Worm (Caenorhabditis elegans) whole organism, young adult: ENCODE results near the gene H06I04.6.

Source experiments
- B0336.3 ChIP-seq: fragments of 200-800 bp; sonication (Bioruptor generic); IDR thresholded peaks from 2 replicates; pipeline ENCODE4 v1.3.6; 2022; ENCODE audit warnings: missing genetic modification characterization, missing compliant biosample characterization
- C06A6.2 ChIP-seq: fragments of 200-800 bp; sonication (Bioruptor generic); conservative IDR thresholded peaks from 2 replicates; pipeline ENCODE4 v1.3.6; 2022; ENCODE audit warnings: missing genetic modification characterization, missing compliant biosample characterization
- D2030.7 ChIP-seq: fragments of 200-800 bp; sonication (Bioruptor generic); IDR thresholded peaks from 2 replicates; pipeline ENCODE4 v1.3.6; 2022; ENCODE audit warnings: missing genetic modification reagents, missing genetic modification characterization, missing compliant biosample characterization
- F49E8.2 ChIP-seq: sonication (generic microtip); optimal IDR thresholded peaks from 3 replicates; lab custom pipeline; 2017; ENCODE audit warnings: missing genetic modification characterization, mild to moderate bottlenecking, missing compliant biosample characterization, antibody characterized with exemption, moderate library complexity; ENCODE audit not compliant: insufficient read depth
- F57C9.4 ChIP-seq: sonication (generic microtip); optimal IDR thresholded peaks from 2 replicates; lab custom pipeline; 2017; ENCODE audit warnings: mild to moderate bottlenecking, missing genetic modification characterization, missing compliant biosample characterization
- Y53G8AR.9 ChIP-seq: fragments of 200-800 bp; sonication (Bioruptor generic); conservative IDR thresholded peaks from 2 replicates; pipeline ENCODE4 v1.3.6; 2022; ENCODE audit warnings: missing genetic modification reagents, missing genetic modification characterization, missing compliant biosample characterization
- Y56A3A.18 ChIP-seq: fragments of 200-800 bp; sonication (Bioruptor generic); IDR thresholded peaks from 2 replicates; pipeline ENCODE4 v1.3.6; 2022; ENCODE audit warnings: missing genetic modification reagents, missing genetic modification characterization, missing compliant biosample characterization
- Y79H2A.3 ChIP-seq: fragments of 200-800 bp; sonication (Bioruptor generic); conservative IDR thresholded peaks from 2 replicates; pipeline ENCODE4 v1.3.6; 2022; ENCODE audit warnings: missing genetic modification reagents, missing genetic modification characterization, missing compliant biosample characterization
- Y95B8A.8 ChIP-seq: fragments of 200-800 bp; sonication (Bioruptor generic); IDR thresholded peaks from 2 replicates; pipeline ENCODE4 v1.3.6; 2022; ENCODE audit warnings: missing genetic modification reagents, missing genetic modification characterization, missing compliant biosample characterization
- ama-1 ChIP-seq, 3 experiments: fragments of 150-350 bp in 1 of 3; sonication (generic microtip) in 2 of 3; optimal IDR thresholded peaks; 2 replicates each; lab custom pipeline; 2014 to 2018; ENCODE audit warnings: missing biosample characterization in 2 of 3, missing genetic modification characterization in 2 of 3, missing genetic modification reagents in 2 of 3
- atf-7 ChIP-seq: sonication (generic microtip); optimal IDR thresholded peaks from 2 replicates; lab custom pipeline; 2017; ENCODE audit warnings: mild to moderate bottlenecking, missing genetic modification characterization, missing compliant biosample characterization
- attf-6 ChIP-seq: fragments of 200-800 bp; sonication (Bioruptor generic); IDR thresholded peaks from 2 replicates; pipeline ENCODE4 v1.3.6; 2022; ENCODE audit warnings: missing genetic modification reagents, missing genetic modification characterization, missing compliant biosample characterization
- cebp-2 ChIP-seq: fragments of 200-800 bp; sonication (Bioruptor generic); IDR thresholded peaks from 2 replicates; pipeline ENCODE4 v1.3.6; 2022; ENCODE audit warnings: missing genetic modification characterization, missing compliant biosample characterization
- ceh-40 ChIP-seq: fragments of 200-800 bp; sonication (Bioruptor generic); IDR thresholded peaks from 2 replicates; pipeline ENCODE4 v1.3.6; 2022; ENCODE audit warnings: missing genetic modification characterization, missing compliant biosample characterization
- dpff-1 ChIP-seq: sonication (generic microtip); optimal IDR thresholded peaks from 2 replicates; lab custom pipeline; 2017; ENCODE audit warnings: mild to moderate bottlenecking, missing genetic modification characterization, missing compliant biosample characterization
- efl-1 ChIP-seq: fragments of 150-350 bp; optimal IDR thresholded peaks from 2 replicates; lab custom pipeline; 2014; ENCODE audit warnings: missing biosample characterization, missing genetic modification reagents, missing genetic modification characterization
- ekl-4 ChIP-seq: fragments of 200-800 bp; sonication (Bioruptor generic); IDR thresholded peaks from 2 replicates; pipeline ENCODE4 v1.3.6; 2022; ENCODE audit warnings: missing genetic modification reagents, missing genetic modification characterization, missing compliant biosample characterization
- hrde-1 ChIP-seq: sonication (generic microtip); optimal IDR thresholded peaks from 2 replicates; lab custom pipeline; 2016; ENCODE audit warnings: missing genetic modification characterization, mild to moderate bottlenecking, missing compliant biosample characterization, moderate library complexity, missing genotype, missing genetic modification reagents, borderline replicate concordance
- lag-1 ChIP-seq: fragments of 200-800 bp; sonication (Bioruptor generic); IDR thresholded peaks from 2 replicates; pipeline ENCODE4 v1.3.6; 2022; ENCODE audit warnings: missing genetic modification reagents, missing genetic modification characterization, missing compliant biosample characterization
- lin-26 ChIP-seq: fragments of 200-800 bp; sonication (Bioruptor generic); IDR thresholded peaks from 2 replicates; pipeline ENCODE4 v1.3.6; 2022; ENCODE audit warnings: missing genetic modification reagents, missing genetic modification characterization, missing compliant biosample characterization
- lin-35 ChIP-seq, 3 experiments: fragments of 150-350 bp in 2 of 3; sonication (generic microtip) in 1 of 3; optimal IDR thresholded peaks; 2 replicates each; lab custom pipeline; 2014 to 2018; ENCODE audit warnings: missing biosample characterization in 3 of 3, missing genetic modification characterization in 3 of 3, missing genetic modification reagents in 3 of 3
- lin-54 ChIP-seq: fragments of 200-800 bp; sonication (Bioruptor generic); optimal IDR thresholded peaks from 2 replicates; lab custom pipeline; 2018; ENCODE audit warnings: mild to moderate bottlenecking, missing genetic modification characterization, missing compliant biosample characterization
- lsl-1 ChIP-seq: fragments of 200-800 bp; sonication (Bioruptor generic); optimal IDR thresholded peaks from 2 replicates; lab custom pipeline; 2018; ENCODE audit warnings: mild to moderate bottlenecking, missing genetic modification characterization, moderate library complexity, missing compliant biosample characterization
- madf-6 ChIP-seq: fragments of 200-800 bp; sonication (Bioruptor generic); IDR thresholded peaks from 2 replicates; pipeline ENCODE4 v1.3.6; 2022; ENCODE audit warnings: missing genetic modification reagents, missing genetic modification characterization, missing compliant biosample characterization
- madf-8 ChIP-seq: fragments of 200-800 bp; sonication (Bioruptor generic); conservative IDR thresholded peaks from 2 replicates; pipeline ENCODE4 v1.3.6; 2022; ENCODE audit warnings: missing genetic modification reagents, missing genetic modification characterization, missing compliant biosample characterization
- mcd-1 ChIP-seq: fragments of 200-800 bp; sonication (Bioruptor generic); IDR thresholded peaks from 2 replicates; pipeline ENCODE4 v1.3.6; 2022; ENCODE audit warnings: missing genetic modification reagents, missing genetic modification characterization, missing compliant biosample characterization
- mes-4 ChIP-seq: sonication (generic microtip); optimal IDR thresholded peaks from 2 replicates; lab custom pipeline; 2016; ENCODE audit warnings: missing genotype, missing genetic modification characterization, missing compliant biosample characterization
- nfya-2 ChIP-seq: fragments of 200-800 bp; sonication (Bioruptor generic); IDR thresholded peaks from 2 replicates; pipeline ENCODE4 v1.3.6; 2022; ENCODE audit warnings: missing genetic modification reagents, missing genetic modification characterization, missing compliant biosample characterization
- rcor-1 ChIP-seq: fragments of 200-800 bp; sonication (Bioruptor generic); IDR thresholded peaks from 2 replicates; pipeline ENCODE4 v1.3.6; 2022; ENCODE audit warnings: missing genetic modification reagents, missing genetic modification characterization, missing compliant biosample characterization
- rpc-1 ChIP-seq, 2 experiments: fragments of 150-350 bp in 1 of 2; sonication (generic microtip) in 1 of 2; optimal IDR thresholded peaks; 2 replicates each; lab custom pipeline; 2014 to 2018; ENCODE audit warnings: missing biosample characterization in 1 of 2, missing genetic modification characterization in 1 of 2, missing genetic modification reagents in 1 of 2, missing genotype in 1 of 2
- snpc-1.1 ChIP-seq: sonication (generic microtip); optimal IDR thresholded peaks from 2 replicates; lab custom pipeline; 2017; ENCODE audit warnings: missing genetic modification characterization, mild to moderate bottlenecking, missing compliant biosample characterization, antibody characterized with exemption, moderate library complexity, missing genotype, missing genetic modification reagents; ENCODE audit not compliant: insufficient read depth
- snpc-3.4 ChIP-seq: sonication (generic microtip); optimal IDR thresholded peaks from 2 replicates; lab custom pipeline; 2017; ENCODE audit warnings: missing genetic modification characterization, mild to moderate bottlenecking, missing compliant biosample characterization, antibody characterized with exemption, moderate library complexity, missing genotype, missing genetic modification reagents
- snpc-4 ChIP-seq, 5 experiments: fragments of 150-350 bp in 1 of 5; sonication (generic microtip) in 4 of 5; optimal IDR thresholded peaks; 2 replicates each; lab custom pipeline; 2014 to 2018; ENCODE audit warnings: missing genetic modification characterization in 5 of 5, missing biosample characterization in 3 of 5, antibody characterized with exemption in 2 of 5, mild to moderate bottlenecking in 2 of 5, missing compliant biosample characterization in 2 of 5, missing genotype in 2 of 5, moderate library complexity in 2 of 5, missing genetic modification reagents in 1 of 5
- somi-1 ChIP-seq: fragments of 200-800 bp; sonication (Bioruptor generic); optimal IDR thresholded peaks from 2 replicates; lab custom pipeline; 2018; ENCODE audit warnings: mild to moderate bottlenecking, missing genetic modification characterization, missing compliant biosample characterization
- unc-130 ChIP-seq: sonication (generic microtip); optimal IDR thresholded peaks from 2 replicates; lab custom pipeline; 2016; ENCODE audit warnings: missing genetic modification reagents, missing genetic modification characterization, missing compliant biosample characterization
- xnd-1 ChIP-seq: sonication (generic microtip); optimal IDR thresholded peaks from 2 replicates; lab custom pipeline; 2016; ENCODE audit warnings: missing genotype, missing genetic modification reagents, missing genetic modification characterization, missing compliant biosample characterization
- ztf-25 ChIP-seq: fragments of 200-800 bp; sonication (Bioruptor generic); IDR thresholded peaks from 2 replicates; pipeline ENCODE4 v1.3.6; 2022; ENCODE audit warnings: missing genetic modification reagents, missing genetic modification characterization, missing compliant biosample characterization

H06I04.6 gene

ce11 chrIII:3069101-3069500, 5.0 kb upstream of the H06I04.6 start:
- TF ChIP-seq atf-7 (tag; lab: Kevin White, UChicago) (no peak), mes-4 (tag; lab: Kevin White, UChicago) (no peak), lin-35 (GFP tag; optimal IDR thresholded peaks at IDR 0.05; lab: Kevin White, UChicago) (peak in 1 of 3 experiments; percentile 46), lin-26 (peak; percentile 75; the same call in 1 of the 2 replicates), unc-130 (GFP tag; lab: Kevin White, UChicago) (peak; percentile 58), C06A6.2 (GFP tag; lab: Robert Waterston, UW) (no peak), lsl-1 (GFP tag; lab: Kevin White, UChicago) (peak; percentile 56), ama-1 (optimal IDR thresholded peaks at IDR 0.05; lab: Kevin White, UChicago) (no peak), ama-1 (GFP tag; optimal IDR thresholded peaks at IDR 0.05; lab: Kevin White, UChicago) (peak in 1 of 2 experiments; percentile 63), Y56A3A.18 (GFP tag; lab: Robert Waterston, UW) (no peak), rcor-1 (peak; percentile 65), xnd-1 (peak; percentile 36), snpc-4 (GFP tag; optimal IDR thresholded peaks at IDR 0.05; lab: Kevin White, UChicago) (no peak), snpc-4 (tag; optimal IDR thresholded peaks at IDR 0.05; lab: Kevin White, UChicago) (no peak), ztf-25 (GFP tag; lab: Robert Waterston, UW) (no peak), mcd-1 (GFP tag; lab: Robert Waterston, UW) (peak; percentile 66; the same call in 1 of the 2 replicates), lag-1 (GFP tag; lab: Robert Waterston, UW) (no peak), snpc-3.4 (peak; percentile 87), snpc-1.1 (tag; lab: Kevin White, UChicago) (peak; percentile 38), Y79H2A.3 (GFP tag; lab: Robert Waterston, UW) (no peak), Y53G8AR.9 (peak; percentile 79), F57C9.4 (tag; lab: Kevin White, UChicago) (no peak), hrde-1 (peak; percentile 78), B0336.3 (GFP tag; lab: Robert Waterston, UW) (peak; percentile 88), cebp-2 (GFP tag; lab: Robert Waterston, UW) (peak; percentile 82; the same call in 1 of the 2 replicates), attf-6 (GFP tag; lab: Robert Waterston, UW) (0 out of 2 replicates have a peak, but pooled peaks have one; percentile 35), ekl-4 (GFP tag; lab: Robert Waterston, UW) (peak; percentile 81; the same call in 1 of the 2 replicates), somi-1 (GFP tag; lab: Kevin White, UChicago) (no peak), rpc-1 (optimal IDR thresholded peaks at IDR 0.05; lab: Kevin White, UChicago) (no peak), rpc-1 (tag; optimal IDR thresholded peaks at IDR 0.05; lab: Kevin White, UChicago) (no peak), F49E8.2 (tag; lab: Kevin White, UChicago) (peak; percentile 3), nfya-2 (GFP tag; lab: Robert Waterston, UW) (0 out of 2 replicates have a peak, but pooled peaks have one; percentile 28), lin-54 (GFP tag; lab: Kevin White, UChicago) (peak; percentile 65), efl-1 (GFP tag; lab: Kevin White, UChicago) (peak; percentile 49), Y95B8A.8 (GFP tag; lab: Robert Waterston, UW) (0 out of 2 replicates have a peak, but pooled peaks have one; percentile 54), ceh-40 (no peak), dpff-1 (tag; lab: Kevin White, UChicago) (peak; percentile 9), D2030.7 (GFP tag; lab: Robert Waterston, UW) (peak; percentile 32; the same call in 1 of the 2 replicates), madf-6 (GFP tag; lab: Robert Waterston, UW) (peak; percentile 73), madf-8 (GFP tag; lab: Robert Waterston, UW) (no peak)
